Fruit fly (Drosophila melanogaster) whole organism, embryonic: ENCODE measurements around the gene Vha68-1.

Source experiments
- Ada2b ChIP-seq: fragments of 200-800 bp; sonication (Bioruptor generic); IDR thresholded peaks from 2 replicates; pipeline ENCODE4 v1.3.6; 2022; ENCODE audit warnings: missing biosample characterization, missing genetic modification characterization
- CG13123 ChIP-seq: fragments of 200-800 bp; sonication (Bioruptor generic); optimal IDR thresholded peaks from 2 replicates; lab custom pipeline; 2016; ENCODE audit warnings: missing biosample characterization, missing genetic modification characterization
- CG14014 ChIP-seq: fragments of 200-800 bp; sonication (Bioruptor generic); IDR thresholded peaks from 2 replicates; pipeline ENCODE4 v1.3.6; 2022; ENCODE audit warnings: missing biosample characterization, missing genetic modification characterization
- CG14860 ChIP-seq: fragments of 200-800 bp; sonication (Bioruptor generic); IDR thresholded peaks from 3 replicates; pipeline ENCODE4 v1.3.6; 2022; ENCODE audit warnings: missing biosample characterization, missing genetic modification characterization; ENCODE audit not compliant: partially characterized antibody
- CG14965 ChIP-seq: fragments of 200-800 bp; sonication (Bioruptor generic); optimal IDR thresholded peaks from 2 replicates; lab custom pipeline; 2016; ENCODE audit warnings: missing biosample characterization, missing genetic modification characterization, borderline replicate concordance
- CG1529 ChIP-seq: fragments of 200-800 bp; sonication (Bioruptor generic); optimal IDR thresholded peaks from 3 replicates; lab custom pipeline; 2018; ENCODE audit warnings: missing biosample characterization, missing genetic modification characterization
- CG17829 ChIP-seq: fragments of 200-800 bp; optimal IDR thresholded peaks from 2 replicates; lab custom pipeline; 2019; ENCODE audit warnings: missing biosample characterization, mild to moderate bottlenecking, missing genetic modification characterization, moderate library complexity
- CG1832 ChIP-seq: fragments of 200-800 bp; sonication (Bioruptor generic); optimal IDR thresholded peaks from 2 replicates; lab custom pipeline; 2017; ENCODE audit warnings: missing biosample characterization, mild to moderate bottlenecking, missing genetic modification characterization, inconsistent platforms
- CG2129 ChIP-seq: fragments of 200-800 bp; sonication (Bioruptor generic); IDR thresholded peaks from 2 replicates; pipeline ENCODE4 v1.3.6; 2022; ENCODE audit warnings: missing biosample characterization, missing genetic modification characterization; ENCODE audit not compliant: partially characterized antibody
- CG31365 ChIP-seq: fragments of 200-800 bp; sonication (Bioruptor generic); optimal IDR thresholded peaks from 2 replicates; lab custom pipeline; 2018; ENCODE audit warnings: missing biosample characterization, mild to moderate bottlenecking, missing genetic modification characterization
- CG3281 ChIP-seq: fragments of 200-800 bp; sonication (Bioruptor generic); optimal IDR thresholded peaks from 3 replicates; lab custom pipeline; 2017; ENCODE audit warnings: missing biosample characterization, mild to moderate bottlenecking, missing genetic modification characterization
- CG3847 ChIP-seq: fragments of 200-800 bp; sonication (Bioruptor generic); IDR thresholded peaks from 2 replicates; pipeline ENCODE4 v1.3.6; 2022; ENCODE audit warnings: missing biosample characterization, missing genetic modification characterization
- CG3995 ChIP-seq: fragments of 200-800 bp; sonication (Bioruptor generic); optimal IDR thresholded peaks from 3 replicates; lab custom pipeline; 2016; ENCODE audit warnings: missing biosample characterization, missing genetic modification characterization
- CG4617 ChIP-seq: fragments of 200-800 bp; sonication (Bioruptor generic); optimal IDR thresholded peaks from 3 replicates; lab custom pipeline; 2016; ENCODE audit warnings: missing biosample characterization, missing genetic modification characterization, borderline replicate concordance
- CG4820 ChIP-seq: fragments of 200-800 bp; sonication (Bioruptor generic); optimal IDR thresholded peaks from 3 replicates; lab custom pipeline; 2016; ENCODE audit warnings: missing biosample characterization, missing genetic modification characterization
- CG4854 ChIP-seq: fragments of 200-800 bp; sonication (Bioruptor generic); optimal IDR thresholded peaks from 2 replicates; lab custom pipeline; 2016; ENCODE audit warnings: missing biosample characterization, missing genetic modification characterization, inconsistent platforms
- CG6683 ChIP-seq: fragments of 200-800 bp; sonication (Bioruptor generic); optimal IDR thresholded peaks from 2 replicates; lab custom pipeline; 2017; ENCODE audit warnings: missing biosample characterization, mild to moderate bottlenecking, missing genetic modification characterization, missing genetic modification reagents
- CG6813 ChIP-seq: fragments of 200-800 bp; sonication (Bioruptor generic); optimal IDR thresholded peaks from 2 replicates; lab custom pipeline; 2017; ENCODE audit warnings: missing biosample characterization, missing genetic modification characterization, mild to moderate bottlenecking, moderate library complexity, missing genetic modification reagents
- CG7372 ChIP-seq: fragments of 200-800 bp; sonication (Bioruptor generic); IDR thresholded peaks from 2 replicates; pipeline ENCODE4 v1.3.6; 2022; ENCODE audit warnings: missing biosample characterization, missing genetic modification characterization
- CG7786 ChIP-seq: fragments of 200-800 bp; sonication (Bioruptor generic); optimal IDR thresholded peaks from 2 replicates; lab custom pipeline; 2016; ENCODE audit warnings: missing biosample characterization, missing genetic modification characterization
- CG7928 ChIP-seq: fragments of 200-800 bp; sonication (Bioruptor generic); optimal IDR thresholded peaks from 2 replicates; lab custom pipeline; 2017; ENCODE audit warnings: missing biosample characterization, mild to moderate bottlenecking, missing genetic modification characterization
- CG8290 ChIP-seq, 3 experiments: fragments of 200-800 bp; sonication (Bioruptor generic); optimal IDR thresholded peaks; 2 replicates each; lab custom pipeline; 2016 to 2019; ENCODE audit warnings: missing biosample characterization in 3 of 3, missing genetic modification characterization in 3 of 3, mild to moderate bottlenecking in 2 of 3, moderate library complexity in 1 of 3
- CG9817 ChIP-seq: fragments of 200-800 bp; sonication (Bioruptor generic); optimal IDR thresholded peaks from 2 replicates; lab custom pipeline; 2018; ENCODE audit warnings: missing biosample characterization, mild to moderate bottlenecking, missing genetic modification characterization, moderate library complexity
- E2f2 ChIP-seq: fragments of 200-800 bp; sonication (Bioruptor generic); IDR thresholded peaks from 2 replicates; pipeline ENCODE4 v1.3.6; 2022; ENCODE audit warnings: missing biosample characterization, missing genetic modification characterization
- HmgD ChIP-seq: fragments of 200-800 bp; sonication (Bioruptor generic); optimal IDR thresholded peaks from 3 replicates; lab custom pipeline; 2016; ENCODE audit warnings: missing biosample characterization, missing genetic modification characterization
- MBD-R2 ChIP-seq: fragments of 200-800 bp; sonication (Bioruptor generic); IDR thresholded peaks from 2 replicates; pipeline ENCODE4 v1.3.6; 2022; ENCODE audit warnings: missing biosample characterization, missing genetic modification characterization
- Mad ChIP-seq: fragments of 200-800 bp; sonication (Bioruptor generic); optimal IDR thresholded peaks from 2 replicates; lab custom pipeline; 2016; ENCODE audit warnings: missing biosample characterization, missing genetic modification characterization
- Nf-YB ChIP-seq: fragments of 200-800 bp; sonication (Bioruptor generic); optimal IDR thresholded peaks from 3 replicates; lab custom pipeline; 2019; ENCODE audit warnings: missing biosample characterization, mild to moderate bottlenecking, missing genetic modification characterization, moderate library complexity
- Oaz ChIP-seq: fragments of 200-800 bp; sonication (Bioruptor generic); IDR thresholded peaks from 2 replicates; pipeline ENCODE4 v1.3.6; 2022; ENCODE audit warnings: missing biosample characterization, missing genetic modification characterization
- Optix ChIP-seq: fragments of 200-800 bp; sonication (Bioruptor generic); IDR thresholded peaks from 3 replicates; pipeline ENCODE4 v1.3.6; 2022; ENCODE audit warnings: missing biosample characterization, missing genetic modification characterization
- Sin3A ChIP-seq: fragments of >200 bp; optimal IDR thresholded peaks from 2 replicates; lab custom pipeline; 2018
- ac ChIP-seq: fragments of 200-800 bp; sonication (Bioruptor generic); optimal IDR thresholded peaks from 3 replicates; lab custom pipeline; 2017; ENCODE audit warnings: missing biosample characterization, mild to moderate bottlenecking, missing genetic modification characterization
- ara ChIP-seq: fragments of 200-800 bp; sonication (Bioruptor generic); IDR thresholded peaks from 2 replicates; pipeline ENCODE4 v1.3.6; 2022; ENCODE audit warnings: missing biosample characterization, missing genetic modification characterization
- caup ChIP-seq: fragments of 200-800 bp; sonication (Bioruptor generic); optimal IDR thresholded peaks from 3 replicates; lab custom pipeline; 2017; ENCODE audit warnings: missing biosample characterization, mild to moderate bottlenecking, missing genetic modification characterization, moderate library complexity; ENCODE audit not compliant: severe bottlenecking
- dan ChIP-seq: fragments of 200-800 bp; sonication (Bioruptor generic); IDR thresholded peaks from 2 replicates; pipeline ENCODE4 v1.3.6; 2022; ENCODE audit warnings: missing biosample characterization, missing genetic modification characterization
- dpn ChIP-seq, 2 experiments: fragments of 200-800 bp; sonication (Bioruptor generic); optimal IDR thresholded peaks; 3 replicates each; lab custom pipeline; 2016; ENCODE audit warnings: missing biosample characterization in 2 of 2, missing genetic modification characterization in 2 of 2
- ems ChIP-seq: fragments of 200-800 bp; sonication (Bioruptor generic); optimal IDR thresholded peaks from 3 replicates; lab custom pipeline; 2016; ENCODE audit warnings: missing biosample characterization, missing genetic modification characterization
- hbn ChIP-seq: fragments of 200-800 bp; sonication (Bioruptor generic); IDR thresholded peaks from 2 replicates; pipeline ENCODE4 v1.3.6; 2022; ENCODE audit warnings: missing biosample characterization, missing genetic modification characterization; ENCODE audit not compliant: partially characterized antibody
- jing ChIP-seq: fragments of 200-800 bp; sonication (Bioruptor generic); optimal IDR thresholded peaks from 2 replicates; lab custom pipeline; 2018; ENCODE audit warnings: missing biosample characterization, mild to moderate bottlenecking, missing genetic modification characterization
- lilli ChIP-seq: fragments of 200-800 bp; sonication (Bioruptor generic); optimal IDR thresholded peaks from 3 replicates; lab custom pipeline; 2016; ENCODE audit warnings: missing biosample characterization, missing genetic modification characterization
- mirr ChIP-seq: fragments of 200-800 bp; sonication (Bioruptor generic); optimal IDR thresholded peaks from 3 replicates; lab custom pipeline; 2018; ENCODE audit warnings: missing biosample characterization, mild to moderate bottlenecking, missing genetic modification characterization
- pb ChIP-seq: fragments of 200-800 bp; sonication (Bioruptor generic); optimal IDR thresholded peaks from 3 replicates; lab custom pipeline; 2016; ENCODE audit warnings: missing biosample characterization, missing genetic modification characterization
- pho ChIP-seq: fragments of 200-800 bp; sonication (Bioruptor generic); optimal IDR thresholded peaks from 2 replicates; lab custom pipeline; 2016; ENCODE audit warnings: missing biosample characterization, missing genetic modification characterization
- pita ChIP-seq: fragments of 200-800 bp; sonication (Bioruptor generic); optimal IDR thresholded peaks from 2 replicates; lab custom pipeline; 2017; ENCODE audit warnings: missing biosample characterization, mild to moderate bottlenecking, missing genetic modification characterization
- tio ChIP-seq: fragments of 200-800 bp; sonication (Bioruptor generic); optimal IDR thresholded peaks from 2 replicates; lab custom pipeline; 2017; ENCODE audit warnings: missing biosample characterization, missing genetic modification characterization, inconsistent platforms
- unc-4 ChIP-seq: fragments of 200-800 bp; sonication (Bioruptor generic); IDR thresholded peaks from 2 replicates; pipeline ENCODE4 v1.3.6; 2022; ENCODE audit warnings: missing biosample characterization, missing genetic modification characterization; ENCODE audit not compliant: partially characterized antibody

Gene Vha68-1

DNA sequence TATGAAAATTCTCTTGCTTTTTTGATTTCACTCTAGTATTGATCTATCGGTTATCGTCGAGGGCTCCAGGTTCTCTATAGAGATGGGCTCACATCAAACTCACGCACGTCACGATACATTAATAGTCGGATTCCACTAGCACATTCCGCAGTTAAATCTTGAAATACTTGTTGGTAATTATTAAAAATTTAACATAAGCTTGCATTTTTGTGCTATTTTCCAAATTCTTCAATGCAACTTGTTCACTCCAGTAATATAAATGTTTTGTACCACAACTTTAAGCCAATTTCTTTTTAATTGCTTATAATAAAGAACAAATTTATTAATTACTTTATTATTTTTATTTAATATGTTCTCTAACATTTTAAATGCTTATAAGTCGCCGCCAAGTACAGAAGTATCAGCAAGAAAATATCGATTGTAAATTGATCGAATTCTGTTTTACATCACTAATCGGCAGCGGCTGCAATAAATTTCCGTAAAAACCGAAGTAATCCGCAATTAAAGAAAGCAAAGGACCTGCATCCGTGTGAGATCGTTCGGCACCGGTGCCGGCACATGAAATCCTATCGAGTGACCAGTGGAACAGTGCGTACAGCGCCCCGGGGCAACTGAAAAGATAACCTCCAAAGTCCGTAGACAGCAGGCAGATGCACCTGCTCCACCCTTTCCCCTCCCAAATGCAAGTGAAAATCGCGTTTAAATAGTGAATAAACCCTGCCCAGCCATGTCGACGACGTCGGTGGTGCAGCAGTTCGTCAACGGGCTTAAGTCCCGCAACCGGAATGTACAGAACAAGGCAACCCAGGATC, at the start of gene Vha68-1, which contains the start of gene mTor (continued):
- TF ChIP-seq CG3281 (GFP tag; lab: Kevin White, UChicago): no peak
- TF ChIP-seq CG13123: no peak
- no peak for TF ChIP-seq pb (GFP tag; lab: Kevin White, UChicago)
- no peak for TF ChIP-seq CG8290 (GFP tag; optimal IDR thresholded peaks at IDR 0.05; lab: Kevin White, UChicago)
- no peak for TF ChIP-seq CG8290 (tag; optimal IDR thresholded peaks at IDR 0.05; lab: Kevin White, UChicago)
- peak; percentile 64 for TF ChIP-seq CG7372 (GFP tag; lab: Robert Waterston, UW)
- TF ChIP-seq CG9817: peak; percentile 86
- peak; percentile 53; the same call in 1 of the 2 replicates for TF ChIP-seq ara (GFP tag; lab: Robert Waterston, UW)
- TF ChIP-seq CG3995 (GFP tag; lab: Kevin White, UChicago): peak; percentile 37
- no peak for TF ChIP-seq CG1529 (GFP tag; lab: Kevin White, UChicago)
- TF ChIP-seq caup (GFP tag; lab: Kevin White, UChicago): peak; percentile 65
- TF ChIP-seq hbn (GFP tag; lab: Robert Waterston, UW): peak; percentile 70
- peak; percentile 78 for TF ChIP-seq CG7786 (GFP tag; lab: Kevin White, UChicago)
- TF ChIP-seq CG17829 (tag; lab: Kevin White, UChicago): peak; percentile 85
- TF ChIP-seq Optix: no peak
- no peak for TF ChIP-seq Nf-YB (GFP tag; lab: Kevin White, UChicago)
- TF ChIP-seq pita: no peak
- TF ChIP-seq CG1832 (GFP tag; lab: Kevin White, UChicago): no peak
- TF ChIP-seq CG7928: peak; percentile 90
- TF ChIP-seq Mad: peak; percentile 53
- peak; percentile 35 for TF ChIP-seq HmgD (GFP tag; lab: Kevin White, UChicago)
- no peak for TF ChIP-seq CG31365 (tag; lab: Kevin White, UChicago)
- TF ChIP-seq dan (GFP tag; lab: Robert Waterston, UW): no peak
- no peak for TF ChIP-seq CG6683 (GFP tag; lab: Kevin White, UChicago)
- TF ChIP-seq CG14860: peak; percentile 83
- peak; percentile 35 for TF ChIP-seq ems (GFP tag; lab: Kevin White, UChicago)
- TF ChIP-seq pho (GFP tag; lab: Kevin White, UChicago): peak; percentile 76
- peak; percentile 76 for TF ChIP-seq unc-4 (GFP tag; lab: Robert Waterston, UW)
- TF ChIP-seq Oaz (GFP tag; lab: Robert Waterston, UW): 0 out of 2 replicates have a peak, but pooled peaks have one; percentile 32
- TF ChIP-seq CG3847 (GFP tag; lab: Robert Waterston, UW): peak; percentile 86
- TF ChIP-seq CG4617 (GFP tag; lab: Kevin White, UChicago): peak; percentile 3
- peak; percentile 78 for TF ChIP-seq tio (GFP tag; lab: Kevin White, UChicago)
- no peak for TF ChIP-seq CG2129 (GFP tag; lab: Robert Waterston, UW)
- peak; percentile 86 for TF ChIP-seq lilli
- no peak for TF ChIP-seq CG6813
- TF ChIP-seq Ada2b (GFP tag; lab: Robert Waterston, UW): peak; percentile 71
- TF ChIP-seq E2f2: peak; percentile 58
- peak; percentile 64 for TF ChIP-seq CG4820
- no peak; the same call in 1 of the 2 replicates for TF ChIP-seq MBD-R2 (GFP tag; lab: Robert Waterston, UW)
- peak; percentile 84 for TF ChIP-seq CG14014
- peak; percentile 1 for TF ChIP-seq Sin3A (lab: Kevin White, UChicago)
- TF ChIP-seq ac (GFP tag; lab: Kevin White, UChicago): no peak
- TF ChIP-seq dpn (GFP tag; optimal IDR thresholded peaks at IDR 0.05; lab: Kevin White, UChicago): peak; percentile 73 to 82
- TF ChIP-seq CG14965 (GFP tag; lab: Kevin White, UChicago): no peak
- no peak for TF ChIP-seq mirr (GFP tag; lab: Kevin White, UChicago)
- TF ChIP-seq CG4854 (GFP tag; lab: Kevin White, UChicago): peak; percentile 60
- TF ChIP-seq jing: peak; percentile 39
